Fruit fly (Drosophila melanogaster): Measurements from ENCODE around the gene CG31097.
A peak's percentile ranks its signal among the peaks of the same experiment; 100 is the strongest.

CG31097 gene

dm6 chr3R:25265589-25266201 is 31.9 kb downstream of the CG31097 start, which contains the start of the genes GlnRS and RIOK2 (continued):
- TF ChIP-seq BtbVII (GFP tag; optimal IDR thresholded peaks at IDR 0.05) (no peak), dysf (GFP tag; IDR thresholded peaks at IDR 0.05) (no peak), Rx (GFP tag; IDR thresholded peaks at IDR 0.05) (no peak), CG3838 (GFP tag; optimal IDR thresholded peaks at IDR 0.05) (no peak), H15 (GFP tag; IDR thresholded peaks at IDR 0.05) (no peak), fd96Cb (tag; optimal IDR thresholded peaks at IDR 0.05) (no peak), sob (GFP tag; IDR thresholded peaks at IDR 0.05) (0 out of 2 replicates have a peak, but pooled peaks have one; percentile 49), unc-4 (GFP tag; IDR thresholded peaks at IDR 0.05; ENCODE audit: partially characterized antibody) (peak; percentile 97), org-1 (GFP tag; optimal IDR thresholded peaks at IDR 0.05) (no peak), Usf (GFP tag; optimal IDR thresholded peaks at IDR 0.05) (no peak), CG17361 (GFP tag; IDR thresholded peaks at IDR 0.05) (no peak), Doc2 (GFP tag; IDR thresholded peaks at IDR 0.05) (no peak), dmrt11E (tag; optimal IDR thresholded peaks at IDR 0.05) (no peak), stwl (tag; optimal IDR thresholded peaks at IDR 0.05) (peak; percentile 95), Hmr (GFP tag; optimal IDR thresholded peaks at IDR 0.05) (no peak), CG17186 (GFP tag; optimal IDR thresholded peaks at IDR 0.05) (peak; percentile 77), ERR (GFP tag; optimal IDR thresholded peaks at IDR 0.05) (peak; percentile 35), Optix (GFP tag; IDR thresholded peaks at IDR 0.05) (no peak), Doc3 (GFP tag; IDR thresholded peaks at IDR 0.05; ENCODE audit: partially characterized antibody) (peak; percentile 92), CG5245 (GFP tag; optimal IDR thresholded peaks at IDR 0.05) (no peak), fu2 (GFP tag; optimal IDR thresholded peaks at IDR 0.05) (no peak), gem (tag; optimal IDR thresholded peaks at IDR 0.05) (no peak), CG11504 (tag; optimal IDR thresholded peaks at IDR 0.05) (no peak), repo (GFP tag; optimal IDR thresholded peaks at IDR 0.05) (no peak), CG17802 (tag; optimal IDR thresholded peaks at IDR 0.05) (peak; percentile 92), ham (GFP tag; IDR thresholded peaks at IDR 0.05) (no peak), ato (GFP tag; IDR thresholded peaks at IDR 0.05; ENCODE audit: partially characterized antibody) (peak; percentile 90), Tbp (GFP tag; optimal IDR thresholded peaks at IDR 0.05) (peak; percentile 12), CG13894 (tag; optimal IDR thresholded peaks at IDR 0.05) (no peak), CG11093 (GFP tag; IDR thresholded peaks at IDR 0.05) (no peak), az2 (GFP tag; optimal IDR thresholded peaks at IDR 0.05) (no peak), CG6272 (GFP tag; IDR thresholded peaks at IDR 0.05) (no peak), CG12391 (tag; optimal IDR thresholded peaks at IDR 0.05) (peak; percentile 31), CG10321 (GFP tag; IDR thresholded peaks at IDR 0.05) (no peak), prd (optimal IDR thresholded peaks at IDR 0.05) (no peak), prd (GFP tag; IDR thresholded peaks at IDR 0.05) (no peak), CG15601 (tag; optimal IDR thresholded peaks at IDR 0.05) (no peak), CG17385 (GFP tag; optimal IDR thresholded peaks at IDR 0.05) (no peak), Dref (GFP tag; IDR thresholded peaks at IDR 0.05) (peak; percentile 88), CG13296 (GFP tag; optimal IDR thresholded peaks at IDR 0.05) (no peak), CG1602 (GFP tag; optimal IDR thresholded peaks at IDR 0.05) (no peak), Dip2 (GFP tag; IDR thresholded peaks at IDR 0.05) (no peak), CG6175 (GFP tag; IDR thresholded peaks at IDR 0.05) (no peak), Xrp1 (GFP tag; IDR thresholded peaks at IDR 0.05) (0 out of 2 replicates have a peak, but pooled peaks have one; percentile 15), CG6254 (GFP tag; optimal IDR thresholded peaks at IDR 0.05) (no peak), Meics (GFP tag; optimal IDR thresholded peaks at IDR 0.05) (no peak), CG1647 (GFP tag; optimal IDR thresholded peaks at IDR 0.05) (no peak), CG10979 (tag; optimal IDR thresholded peaks at IDR 0.05) (peak; percentile 1), Elba2 (GFP tag; optimal IDR thresholded peaks at IDR 0.05) (no peak), CG7357 (GFP tag; IDR thresholded peaks at IDR 0.05) (peak; percentile 99), CG34422 (GFP tag; IDR thresholded peaks at IDR 0.05) (peak; percentile 85; the same call in 2 of the 3 replicates)
